Fruit fly (Drosophila melanogaster): ENCODE measurements around the gene CG2150.

Gene CG2150

DNA sequence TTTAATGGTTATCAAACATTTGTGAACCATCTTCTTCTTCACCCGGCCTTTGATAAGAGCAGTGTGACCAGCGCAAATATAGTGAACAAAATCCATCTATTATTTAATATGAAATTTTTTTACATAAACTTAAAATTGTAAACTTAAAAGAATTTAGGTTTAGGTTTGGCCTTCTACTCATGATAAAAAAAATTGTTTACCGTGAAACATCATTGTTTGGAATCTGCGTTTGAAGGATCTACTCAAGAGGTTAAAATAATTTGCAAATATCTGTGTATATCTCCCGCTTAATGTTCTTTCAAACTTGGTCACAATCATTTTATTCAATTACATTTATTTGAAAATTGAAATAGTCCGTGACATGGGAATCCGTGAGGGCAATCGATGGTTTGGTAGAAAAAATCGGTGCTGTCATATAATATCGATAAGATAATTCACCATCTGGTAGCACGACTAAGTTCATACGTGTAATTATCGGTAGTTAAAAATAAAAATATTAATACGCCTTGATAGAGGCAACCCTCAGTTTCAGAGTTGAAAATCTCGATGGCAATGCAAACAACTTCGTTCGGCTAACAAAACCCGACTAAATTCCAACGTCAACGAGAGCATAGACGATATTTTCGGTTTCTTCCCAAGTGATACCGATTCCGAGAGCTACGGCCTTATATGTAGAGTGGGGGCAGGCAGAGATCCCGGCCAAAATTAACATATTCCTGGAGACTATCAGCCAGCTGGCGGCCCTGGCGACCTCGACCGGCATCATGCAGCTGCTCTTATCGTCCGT, 7.4 kb upstream of the CG2150 start, which contains the start of the genes betaGlu and sip3 (continued):
- no peak for TF ChIP-seq bab2 (GFP tag; optimal IDR thresholded peaks at IDR 0.05)
- TF ChIP-seq sob (GFP tag; IDR thresholded peaks at IDR 0.05): no peak
- peak; percentile 3 for TF ChIP-seq CG13624 (GFP tag; optimal IDR thresholded peaks at IDR 0.05)
- TF ChIP-seq nmo (GFP tag; optimal IDR thresholded peaks at IDR 0.05): peak; percentile 59
- TF ChIP-seq CG33213 (GFP tag; optimal IDR thresholded peaks at IDR 0.05): no peak
- TF ChIP-seq klu (GFP tag; IDR thresholded peaks at IDR 0.05): no peak
- no peak for TF ChIP-seq CG13296 (GFP tag; optimal IDR thresholded peaks at IDR 0.05)
- TF ChIP-seq Hr39 (optimal IDR thresholded peaks at IDR 0.05): no peak
- no peak for TF ChIP-seq GATAe (GFP tag; conservative IDR thresholded peaks at IDR 0.05)
- peak; percentile 44 for TF ChIP-seq Abd-B (GFP tag; optimal IDR thresholded peaks at IDR 0.05)
- TF ChIP-seq Lpt (GFP tag; optimal IDR thresholded peaks at IDR 0.05): no peak
- TF ChIP-seq CG11696 (GFP tag; IDR thresholded peaks at IDR 0.05): no peak
- no peak for TF ChIP-seq Blimp-1 (GFP tag; optimal IDR thresholded peaks at IDR 0.05)
- no peak for TF ChIP-seq Hmx (GFP tag; optimal IDR thresholded peaks at IDR 0.05)
- no peak for TF ChIP-seq fru (optimal IDR thresholded peaks at IDR 0.05)
- peak; percentile 62 for TF ChIP-seq CG2129 (GFP tag; IDR thresholded peaks at IDR 0.05; ENCODE audit: partially characterized antibody)
- no peak for TF ChIP-seq CG16779 (GFP tag; IDR thresholded peaks at IDR 0.05)
- no peak for TF ChIP-seq eyg (GFP tag; optimal IDR thresholded peaks at IDR 0.05)
- TF ChIP-seq C15 (GFP tag; IDR thresholded peaks at IDR 0.05): no peak
- TF ChIP-seq CG11456 (GFP tag; IDR thresholded peaks at IDR 0.05): no peak
- TF ChIP-seq stc (GFP tag; IDR thresholded peaks at IDR 0.05): no peak
- no peak for TF ChIP-seq HHEX (GFP tag; optimal IDR thresholded peaks at IDR 0.05)
- no peak for TF ChIP-seq cwo (GFP tag; optimal IDR thresholded peaks at IDR 0.05)
- TF ChIP-seq CG5180 (GFP tag; optimal IDR thresholded peaks at IDR 0.05): no peak
- no peak for TF ChIP-seq lab (GFP tag; optimal IDR thresholded peaks at IDR 0.05)
- no peak for TF ChIP-seq Hand (GFP tag; optimal IDR thresholded peaks at IDR 0.05)
- TF ChIP-seq Sin3A (optimal IDR thresholded peaks at IDR 0.05): peak; percentile 27
- TF ChIP-seq CG15696 (tag; optimal IDR thresholded peaks at IDR 0.05): no peak
- TF ChIP-seq CG15601 (tag; optimal IDR thresholded peaks at IDR 0.05): peak; percentile 42
- no peak for TF ChIP-seq CG17912 (GFP tag; optimal IDR thresholded peaks at IDR 0.05)
- TF ChIP-seq HLH4C (GFP tag; IDR thresholded peaks at IDR 0.05; ENCODE audit: partially characterized antibody): peak; percentile 93
- TF ChIP-seq pb (GFP tag; optimal IDR thresholded peaks at IDR 0.05): no peak
- no peak for TF ChIP-seq abd-A (tag; optimal IDR thresholded peaks at IDR 0.05)
- peak; percentile 19 for TF ChIP-seq CG13775 (GFP tag; optimal IDR thresholded peaks at IDR 0.05)
- no peak for TF ChIP-seq CG10147 (GFP tag; optimal IDR thresholded peaks at IDR 0.05)
- TF ChIP-seq Optix (GFP tag; IDR thresholded peaks at IDR 0.05): no peak
- no peak for TF ChIP-seq CG6813 (GFP tag; optimal IDR thresholded peaks at IDR 0.05)
- no peak for TF ChIP-seq CG11504 (tag; optimal IDR thresholded peaks at IDR 0.05)
- TF ChIP-seq CG18599 (GFP tag; optimal IDR thresholded peaks at IDR 0.05): no peak
- TF ChIP-seq CG1647 (GFP tag; optimal IDR thresholded peaks at IDR 0.05): no peak
- no peak for TF ChIP-seq CG17568 (GFP tag; optimal IDR thresholded peaks at IDR 0.05)
- TF ChIP-seq CoRest (tag; optimal IDR thresholded peaks at IDR 0.05): peak; percentile 39
- TF ChIP-seq Six4 (GFP tag; optimal IDR thresholded peaks at IDR 0.05): peak; percentile 6
- TF ChIP-seq amos (GFP tag; IDR thresholded peaks at IDR 0.05; ENCODE audit: partially characterized antibody): peak; percentile 94
- TF ChIP-seq CG3995 (GFP tag; optimal IDR thresholded peaks at IDR 0.05): peak; percentile 87
- TF ChIP-seq lbe (GFP tag; optimal IDR thresholded peaks at IDR 0.05): peak; percentile 59
- TF ChIP-seq H15 (GFP tag; IDR thresholded peaks at IDR 0.05): no peak
- no peak for TF ChIP-seq pum (GFP tag; optimal IDR thresholded peaks at IDR 0.05)
- no peak for TF ChIP-seq HLH54F (GFP tag; optimal IDR thresholded peaks at IDR 0.05)
- TF ChIP-seq mld (GFP tag; IDR thresholded peaks at IDR 0.05; ENCODE audit: partially characterized antibody): peak; percentile 72; the same call in 2 of the 3 replicates

Data from whole organism, embryonic.